Worm (Caenorhabditis elegans) whole organism, L4 larva: ENCODE measurements around the gene irld-18.

ENCODE experiments used
- D1046.2 ChIP-seq: fragments of 200-800 bp; sonication (Bioruptor generic); IDR thresholded peaks from 2 replicates; pipeline ENCODE4 v1.3.6; 2022; ENCODE audit warnings: missing genetic modification characterization, missing compliant biosample characterization
- F26F4.8 ChIP-seq: fragments of 200-800 bp; sonication (Bioruptor generic); conservative IDR thresholded peaks from 2 replicates; pipeline ENCODE4 v1.3.6; 2022; ENCODE audit warnings: missing genetic modification characterization, missing compliant biosample characterization
- F49E8.2 ChIP-seq: sonication (generic microtip); optimal IDR thresholded peaks from 2 replicates; lab custom pipeline; 2016; ENCODE audit warnings: missing compliant biosample characterization, mild to moderate bottlenecking, missing genetic modification characterization, borderline replicate concordance
- R02D3.7 ChIP-seq: fragments of 150-350 bp; sonication (generic microtip); optimal IDR thresholded peaks from 3 replicates; lab custom pipeline; 2014; ENCODE audit warnings: missing biosample characterization, missing genetic modification characterization
- Y105C5A.15 ChIP-seq: fragments of 200-800 bp; sonication (Bioruptor generic); IDR thresholded peaks from 2 replicates; pipeline ENCODE4 v1.3.6; 2022; ENCODE audit warnings: missing genetic modification characterization, missing compliant biosample characterization
- Y5F2A.4 ChIP-seq: fragments of 200-800 bp; sonication (Bioruptor generic); optimal IDR thresholded peaks from 2 replicates; lab custom pipeline; 2018; ENCODE audit warnings: mild to moderate bottlenecking, missing genetic modification characterization, missing compliant biosample characterization
- aha-1 ChIP-seq: fragments of 150-350 bp; peaks from one replicate; lab custom pipeline; 2014; ENCODE audit warnings: missing biosample characterization, missing genetic modification characterization
- aly-2 ChIP-seq: sonication (generic microtip); optimal IDR thresholded peaks from 2 replicates; lab custom pipeline; 2018; ENCODE audit warnings: missing biosample characterization, missing genetic modification characterization
- ceh-44 ChIP-seq: fragments of 200-800 bp; sonication (Bioruptor generic); IDR thresholded peaks from 2 replicates; pipeline ENCODE4 v1.3.6; 2022; ENCODE audit warnings: missing genetic modification reagents, missing genetic modification characterization, missing compliant biosample characterization
- ceh-62 ChIP-seq: sonication (generic microtip); optimal IDR thresholded peaks from 2 replicates; lab custom pipeline; 2017; ENCODE audit warnings: missing biosample characterization, missing genetic modification characterization
- ceh-82 ChIP-seq: sonication (generic microtip); optimal IDR thresholded peaks from 2 replicates; lab custom pipeline; 2017; ENCODE audit warnings: missing biosample characterization, missing genetic modification characterization
- cey-2 ChIP-seq: sonication (generic microtip); optimal IDR thresholded peaks from 3 replicates; lab custom pipeline; 2017; ENCODE audit warnings: missing genetic modification characterization, mild to moderate bottlenecking, missing compliant biosample characterization, antibody characterized with exemption, borderline replicate concordance; ENCODE audit not compliant: insufficient read depth
- daf-16 ChIP-seq, 3 experiments: sonication (generic microtip); optimal IDR thresholded peaks; 2 replicates each; lab custom pipeline; 2016 to 2017; ENCODE audit warnings: missing genetic modification characterization in 3 of 3, missing genetic modification reagents in 3 of 3, mild to moderate bottlenecking in 2 of 3, missing compliant biosample characterization in 2 of 3, missing biosample characterization in 1 of 3, moderate library complexity in 1 of 3
- dmd-6 ChIP-seq: fragments of 200-800 bp; sonication (Bioruptor generic); IDR thresholded peaks from 2 replicates; pipeline ENCODE4 v1.3.6; 2022; ENCODE audit warnings: missing genetic modification reagents, missing genetic modification characterization, missing compliant biosample characterization
- dmd-8 ChIP-seq: fragments of 200-800 bp; sonication (Bioruptor generic); IDR thresholded peaks from 2 replicates; pipeline ENCODE4 v1.3.6; 2022; ENCODE audit warnings: missing genetic modification characterization, missing compliant biosample characterization
- dpl-1 ChIP-seq: fragments of 150-350 bp; optimal IDR thresholded peaks from 2 replicates; lab custom pipeline; 2014; ENCODE audit warnings: missing biosample characterization, missing genetic modification reagents, missing genetic modification characterization
- dve-1 ChIP-seq: sonication (generic microtip); optimal IDR thresholded peaks from 2 replicates; lab custom pipeline; 2017; ENCODE audit warnings: antibody characterized with exemption, mild to moderate bottlenecking, missing genetic modification characterization, missing compliant biosample characterization; ENCODE audit not compliant: insufficient read depth
- egl-27 ChIP-seq: sonication (generic microtip); optimal IDR thresholded peaks from 3 replicates; lab custom pipeline; 2017; ENCODE audit warnings: missing biosample characterization, missing genetic modification reagents, missing genetic modification characterization
- fkh-10 ChIP-seq: fragments of 150-350 bp; optimal IDR thresholded peaks from 2 replicates; lab custom pipeline; 2014; ENCODE audit warnings: missing biosample characterization, missing genetic modification reagents, missing genetic modification characterization
- hif-1 ChIP-seq, 2 experiments: sonication (generic microtip); optimal IDR thresholded peaks; 2 replicates each; lab custom pipeline; 2016 to 2017; ENCODE audit warnings: missing compliant biosample characterization in 2 of 2, missing genetic modification characterization in 2 of 2, missing genetic modification reagents in 2 of 2, missing genotype in 2 of 2, mild to moderate bottlenecking in 1 of 2
- hlh-11 ChIP-seq: fragments of 200-800 bp; sonication (Bioruptor generic); optimal IDR thresholded peaks from 2 replicates; lab custom pipeline; 2018; ENCODE audit warnings: mild to moderate bottlenecking, missing genetic modification characterization, missing compliant biosample characterization
- hlh-30 ChIP-seq: sonication (generic microtip); optimal IDR thresholded peaks from 2 replicates; lab custom pipeline; 2017; ENCODE audit warnings: antibody characterized with exemption, mild to moderate bottlenecking, missing genetic modification characterization, missing compliant biosample characterization; ENCODE audit not compliant: insufficient read depth
- jun-1 ChIP-seq: fragments of 150-350 bp; optimal IDR thresholded peaks from 2 replicates; lab custom pipeline; 2014; ENCODE audit warnings: missing biosample characterization, missing genetic modification reagents, missing genetic modification characterization
- lin-13 ChIP-seq: fragments of 150-350 bp; optimal IDR thresholded peaks from 2 replicates; lab custom pipeline; 2014; ENCODE audit warnings: missing biosample characterization, missing genetic modification reagents, missing genetic modification characterization
- lin-29 ChIP-seq: fragments of 200-800 bp; sonication (Bioruptor generic); IDR thresholded peaks from 2 replicates; pipeline ENCODE4 v1.3.6; 2022; ENCODE audit warnings: missing genetic modification reagents, missing genetic modification characterization, missing compliant biosample characterization
- lsy-2 ChIP-seq, 2 experiments: fragments of 150-350 bp in 1 of 2; sonication (generic microtip) in 1 of 2; optimal IDR thresholded peaks; 2 replicates each; lab custom pipeline; 2014 to 2017; ENCODE audit warnings: missing biosample characterization in 2 of 2, missing genetic modification characterization in 2 of 2
- madf-5 ChIP-seq, 2 experiments: fragments of 200-800 bp; sonication (Bioruptor generic); IDR thresholded peaks; 2 replicates each; pipeline ENCODE4 v1.3.6; 2022; ENCODE audit warnings: missing compliant biosample characterization in 2 of 2, missing genetic modification characterization in 2 of 2
- mdl-1 ChIP-seq, 2 experiments: fragments of 150-350 bp in 1 of 2; sonication (generic microtip) in 1 of 2; optimal IDR thresholded peaks; 2 replicates each; lab custom pipeline; 2014 to 2017; ENCODE audit warnings: missing biosample characterization in 2 of 2, missing genetic modification characterization in 2 of 2
- mep-1 ChIP-seq: fragments of 150-350 bp; sonication (generic microtip); optimal IDR thresholded peaks from 3 replicates; lab custom pipeline; 2014; ENCODE audit warnings: missing biosample characterization, missing genetic modification characterization
- mxl-3 ChIP-seq: fragments of 200-800 bp; sonication (Bioruptor generic); optimal IDR thresholded peaks from 2 replicates; lab custom pipeline; 2018; ENCODE audit warnings: mild to moderate bottlenecking, missing genetic modification characterization, missing compliant biosample characterization
- nhr-102 ChIP-seq: sonication (generic microtip); optimal IDR thresholded peaks from 2 replicates; lab custom pipeline; 2016; ENCODE audit warnings: mild to moderate bottlenecking, missing genetic modification characterization, moderate library complexity, missing compliant biosample characterization
- nhr-28 ChIP-seq: fragments of 150-350 bp; optimal IDR thresholded peaks from 2 replicates; lab custom pipeline; 2014; ENCODE audit warnings: missing biosample characterization, missing genetic modification characterization
- nhr-48 ChIP-seq: sonication (generic microtip); optimal IDR thresholded peaks from 2 replicates; lab custom pipeline; 2016; ENCODE audit warnings: mild to moderate bottlenecking, missing genetic modification characterization, missing compliant biosample characterization
- nhr-77 ChIP-seq: fragments of 150-350 bp; optimal IDR thresholded peaks from 2 replicates; lab custom pipeline; 2014; ENCODE audit warnings: missing biosample characterization, missing genetic modification characterization
- pha-4 ChIP-seq, 2 experiments: fragments of 150-350 bp in 1 of 2; fragments of 200-800 bp in 1 of 2; sonication (Bioruptor generic) in 1 of 2; IDR thresholded peaks in 1 of 2; optimal IDR thresholded peaks in 1 of 2; 2 replicates each; pipeline versions ENCODE4 v1.3.6 to Lab custom; 2014 to 2022; ENCODE audit warnings: missing genetic modification characterization in 2 of 2, missing genetic modification reagents in 2 of 2, missing biosample characterization in 1 of 2, missing compliant biosample characterization in 1 of 2
- php-3 ChIP-seq: fragments of 200-800 bp; sonication (Bioruptor generic); IDR thresholded peaks from 2 replicates; pipeline ENCODE4 v1.3.6; 2022; ENCODE audit warnings: missing genetic modification reagents, missing genetic modification characterization, missing compliant biosample characterization
- pqm-1 ChIP-seq: sonication (generic microtip); optimal IDR thresholded peaks from 2 replicates; lab custom pipeline; 2017; ENCODE audit warnings: missing biosample characterization, missing genetic modification characterization
- rbr-2 ChIP-seq: sonication (generic microtip); optimal IDR thresholded peaks from 2 replicates; lab custom pipeline; 2016; ENCODE audit warnings: missing genotype, missing genetic modification characterization, missing compliant biosample characterization
- set-16 ChIP-seq: fragments of 200-800 bp; sonication (Bioruptor generic); IDR thresholded peaks from 2 replicates; pipeline ENCODE4 v1.3.6; 2022; ENCODE audit warnings: missing genetic modification reagents, missing genetic modification characterization, missing compliant biosample characterization
- skn-1 ChIP-seq: fragments of 150-350 bp; optimal IDR thresholded peaks from 2 replicates; lab custom pipeline; 2014; ENCODE audit warnings: missing biosample characterization, missing genetic modification characterization
- snpc-1.2 ChIP-seq: fragments of 200-800 bp; sonication (Bioruptor generic); IDR thresholded peaks from 2 replicates; pipeline ENCODE4 v1.3.6; 2022; ENCODE audit warnings: missing genetic modification reagents, missing genetic modification characterization, missing compliant biosample characterization
- snpc-4 ChIP-seq: fragments of 150-350 bp; optimal IDR thresholded peaks from 2 replicates; lab custom pipeline; 2014; ENCODE audit warnings: missing biosample characterization, missing genetic modification characterization
- tra-1 ChIP-seq: fragments of 200-800 bp; sonication (Bioruptor generic); IDR thresholded peaks from 2 replicates; pipeline ENCODE4 v1.3.6; 2022; ENCODE audit warnings: missing genetic modification reagents, missing genetic modification characterization, missing compliant biosample characterization
- zfp-2 ChIP-seq: sonication (generic microtip); optimal IDR thresholded peaks from 2 replicates; lab custom pipeline; 2016; ENCODE audit warnings: mild to moderate bottlenecking, missing genetic modification characterization, missing compliant biosample characterization
- zfp-3 ChIP-seq: fragments of 200-800 bp; sonication (Bioruptor generic); conservative IDR thresholded peaks from 2 replicates; pipeline ENCODE4 v1.3.6; 2022; ENCODE audit warnings: missing genetic modification reagents, missing genetic modification characterization, missing compliant biosample characterization
- zip-11 ChIP-seq: fragments of 200-800 bp; sonication (Bioruptor generic); IDR thresholded peaks from 2 replicates; pipeline ENCODE4 v1.3.6; 2022; ENCODE audit warnings: missing genetic modification characterization, missing compliant biosample characterization
- ztf-7 ChIP-seq: fragments of 150-350 bp; optimal IDR thresholded peaks from 2 replicates; lab custom pipeline; 2014; ENCODE audit warnings: missing biosample characterization, missing genetic modification characterization

Gene irld-18

DNA sequence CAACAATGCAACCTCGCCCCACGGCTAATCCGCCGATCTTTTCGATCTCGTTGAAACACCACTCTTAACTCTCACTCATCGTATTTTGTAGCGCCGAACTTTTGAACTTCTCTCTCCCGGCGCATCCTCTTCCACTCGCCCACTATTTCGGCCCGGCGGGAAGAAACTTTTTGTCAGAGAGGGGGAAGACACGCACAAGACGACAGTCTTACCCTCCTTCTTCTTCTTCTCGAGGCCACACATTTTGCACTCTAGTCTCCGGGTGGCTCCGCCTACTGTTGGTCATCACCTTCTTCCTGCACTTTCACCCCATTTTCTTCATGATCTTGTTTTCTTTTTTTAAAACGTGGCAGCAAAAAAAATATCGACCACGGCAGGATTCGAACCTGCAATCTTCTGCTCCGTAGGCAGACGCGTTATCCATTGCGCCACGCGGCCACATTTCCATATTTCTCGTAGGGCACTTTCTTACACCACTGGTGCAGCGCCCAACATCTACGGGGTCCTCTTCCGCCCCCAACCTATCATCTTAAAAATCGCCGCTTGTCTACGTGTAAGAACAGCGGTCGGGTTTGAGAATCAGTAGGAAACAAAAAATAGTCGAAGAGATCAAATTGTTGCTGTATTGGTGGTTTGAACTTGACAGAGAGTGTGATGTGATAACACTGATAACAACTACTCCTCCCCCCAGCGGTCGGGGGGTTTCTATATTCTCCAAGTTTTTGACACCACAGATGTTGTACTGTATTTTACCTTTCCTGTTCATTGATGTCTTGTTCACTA is 30.3 kb upstream of the irld-18 start (continued):
- TF ChIP-seq zfp-3 (GFP tag; lab: Robert Waterston, UW) = 0 out of 2 replicates have a peak, but pooled peaks have one; percentile 60
- TF ChIP-seq mxl-3 (GFP tag; lab: Kevin White, UChicago) = peak; percentile 60
- peak; percentile 69 for TF ChIP-seq nhr-77 (tag; lab: Kevin White, UChicago)
- TF ChIP-seq pha-4 (GFP tag; IDR thresholded peaks at IDR 0.05; lab: Robert Waterston, UW) = no peak; the same call in 1 of the 2 replicates
- peak; percentile 9 for TF ChIP-seq pha-4 (tag; optimal IDR thresholded peaks at IDR 0.05; lab: Kevin White, UChicago)
- no peak for TF ChIP-seq ceh-44 (GFP tag; lab: Robert Waterston, UW)
- no peak for TF ChIP-seq F49E8.2 (tag; lab: Kevin White, UChicago)
- TF ChIP-seq zfp-2 (tag; lab: Kevin White, UChicago) = no peak
- 0 out of 2 replicates have a peak, but pooled peaks have one; percentile 3 for TF ChIP-seq D1046.2 (GFP tag; lab: Robert Waterston, UW)
- peak; percentile 23 for TF ChIP-seq nhr-102 (tag; lab: Kevin White, UChicago)
- no peak for TF ChIP-seq fkh-10
- no peak for TF ChIP-seq cey-2 (tag; lab: Kevin White, UChicago)

DNA sequence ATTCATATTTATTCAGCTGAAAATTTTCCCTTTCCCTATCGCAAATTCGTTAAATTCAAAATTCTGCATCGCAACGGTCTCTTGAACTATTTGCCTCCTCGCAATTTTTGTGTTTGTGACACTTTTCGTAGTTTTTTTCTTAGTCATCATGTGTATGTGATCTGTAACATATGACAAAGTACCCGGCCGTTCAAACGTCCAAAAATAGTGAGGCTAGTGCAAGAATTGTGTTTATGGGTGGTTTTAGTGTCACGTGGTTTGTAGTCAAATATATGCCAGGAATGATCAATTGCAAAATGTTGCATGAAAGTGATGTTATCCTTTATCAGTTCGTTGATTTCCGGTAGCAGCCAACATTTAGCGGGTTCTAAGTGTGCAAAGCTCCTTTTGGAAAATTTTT is 28.9 kb upstream of the irld-18 start:
- TF ChIP-seq dmd-6 (GFP tag; lab: Robert Waterston, UW) (peak; percentile 90), skn-1 (tag; lab: Kevin White, UChicago) (no peak), pqm-1 (peak; percentile 12), mdl-1 (tag; optimal IDR thresholded peaks at IDR 0.05; lab: Kevin White, UChicago) (peak in 1 of 2 experiments; percentile 75), F26F4.8 (GFP tag; lab: Robert Waterston, UW) (no peak), set-16 (no peak), nhr-77 (tag; lab: Kevin White, UChicago) (peak; percentile 85), dve-1 (peak; percentile 80), zip-11 (GFP tag; lab: Robert Waterston, UW) (no peak), hlh-11 (tag; lab: Kevin White, UChicago) (peak; percentile 60), dmd-8 (0 out of 2 replicates have a peak, but pooled peaks have one; percentile 32), aha-1 (tag; lab: Kevin White, UChicago) (peak; percentile 83), lsy-2 (tag; optimal IDR thresholded peaks at IDR 0.05; lab: Kevin White, UChicago) (peak in 1 of 2 experiments; percentile 37), aly-2 (tag; lab: Kevin White, UChicago) (no peak), lin-29 (GFP tag; lab: Robert Waterston, UW) (no peak), snpc-4 (tag; lab: Kevin White, UChicago) (no peak), lin-13 (GFP tag; lab: Kevin White, UChicago) (no peak), php-3 (peak; percentile 62; the same call in 1 of the 2 replicates), ztf-7 (tag; lab: Kevin White, UChicago) (peak; percentile 14), fkh-10 (no peak), Y105C5A.15 (GFP tag; lab: Robert Waterston, UW) (no peak), tra-1 (GFP tag; lab: Robert Waterston, UW) (no peak), mep-1 (tag; lab: Kevin White, UChicago) (peak; percentile 36), R02D3.7 (tag; lab: Kevin White, UChicago) (no peak), ceh-62 (tag; lab: Kevin White, UChicago) (no peak), ceh-82 (no peak), daf-16 (GFP tag; optimal IDR thresholded peaks at IDR 0.05; lab: Kevin White, UChicago) (no peak), daf-16 (tag; optimal IDR thresholded peaks at IDR 0.05; lab: Kevin White, UChicago) (peak; percentile 71), dpl-1 (GFP tag; lab: Kevin White, UChicago) (no peak), hif-1 (tag; optimal IDR thresholded peaks at IDR 0.05; lab: Kevin White, UChicago) (no peak), hlh-30 (tag; lab: Kevin White, UChicago) (peak; percentile 94), snpc-1.2 (no peak), Y5F2A.4 (GFP tag; lab: Kevin White, UChicago) (no peak), nhr-48 (tag; lab: Kevin White, UChicago) (peak; percentile 37), jun-1 (tag; lab: Kevin White, UChicago) (no peak), nhr-28 (tag; lab: Kevin White, UChicago) (peak; percentile 98), rbr-2 (tag; lab: Kevin White, UChicago) (no peak), madf-5 (GFP tag; IDR thresholded peaks at IDR 0.05; lab: Robert Waterston, UW) (no peak), egl-27 (tag; lab: Kevin White, UChicago) (no peak)
